Fruit fly (Drosophila melanogaster) whole organism, prepupa: Measurements from ENCODE around the gene Pp4-19C.

Experiments
- Blimp-1 ChIP-seq: fragments of 200-800 bp; sonication (Bioruptor generic); optimal IDR thresholded peaks from 3 replicates; lab custom pipeline; 2017; ENCODE audit warnings: missing biosample characterization, missing genetic modification characterization, mild to moderate bottlenecking, moderate library complexity, missing genetic modification reagents
- CG10631 ChIP-seq: fragments of 200-800 bp; sonication (Bioruptor generic); optimal IDR thresholded peaks from 2 replicates; lab custom pipeline; 2016; ENCODE audit warnings: missing biosample characterization, missing genetic modification characterization
- CG10669 ChIP-seq: fragments of 200-800 bp; sonication (Bioruptor generic); optimal IDR thresholded peaks from 3 replicates; lab custom pipeline; 2018; ENCODE audit warnings: missing biosample characterization, mild to moderate bottlenecking, missing genetic modification characterization, moderate library complexity
- CG11294 ChIP-seq: fragments of 200-800 bp; sonication (Bioruptor generic); IDR thresholded peaks from 2 replicates; pipeline ENCODE4 v1.3.6; 2022; ENCODE audit warnings: missing biosample characterization, missing genetic modification characterization
- CG11902 ChIP-seq: fragments of 200-800 bp; sonication (Bioruptor generic); optimal IDR thresholded peaks from 3 replicates; lab custom pipeline; 2016; ENCODE audit warnings: missing biosample characterization, missing genetic modification characterization
- CG15336 ChIP-seq: fragments of 200-800 bp; sonication (Bioruptor generic); IDR thresholded peaks from 2 replicates; pipeline ENCODE4 v1.3.6; 2022; ENCODE audit warnings: missing biosample characterization, missing genetic modification characterization
- CG1621 ChIP-seq: fragments of 200-800 bp; sonication (Bioruptor generic); optimal IDR thresholded peaks from 3 replicates; lab custom pipeline; 2018; ENCODE audit warnings: missing biosample characterization, mild to moderate bottlenecking, missing genetic modification characterization
- CG16779 ChIP-seq: fragments of 200-800 bp; sonication (Bioruptor generic); optimal IDR thresholded peaks from 3 replicates; lab custom pipeline; 2017; ENCODE audit warnings: missing biosample characterization, mild to moderate bottlenecking, missing genetic modification characterization
- CG32006 ChIP-seq: fragments of 200-800 bp; sonication (Bioruptor generic); optimal IDR thresholded peaks from 3 replicates; lab custom pipeline; 2017; ENCODE audit warnings: missing biosample characterization, mild to moderate bottlenecking, missing genetic modification characterization
- CG34406 ChIP-seq: fragments of 200-800 bp; sonication (Bioruptor generic); optimal IDR thresholded peaks from 3 replicates; lab custom pipeline; 2016; ENCODE audit warnings: missing biosample characterization, missing genetic modification characterization
- CG3919 ChIP-seq: fragments of 200-800 bp; sonication (Bioruptor generic); optimal IDR thresholded peaks from 3 replicates; lab custom pipeline; 2016; ENCODE audit warnings: missing biosample characterization, missing genetic modification characterization
- CG6276 ChIP-seq: fragments of 200-800 bp; sonication (Bioruptor generic); optimal IDR thresholded peaks from 2 replicates; lab custom pipeline; 2017; ENCODE audit warnings: missing biosample characterization, mild to moderate bottlenecking, missing genetic modification characterization
- CG6792 ChIP-seq: fragments of 200-800 bp; sonication (Bioruptor generic); optimal IDR thresholded peaks from 3 replicates; lab custom pipeline; 2016; ENCODE audit warnings: missing biosample characterization, missing genetic modification characterization
- CG6854 ChIP-seq: fragments of 200-800 bp; sonication (Bioruptor generic); optimal IDR thresholded peaks from 2 replicates; lab custom pipeline; 2017; ENCODE audit warnings: missing biosample characterization, mild to moderate bottlenecking, missing genetic modification characterization
- CG7368 ChIP-seq: fragments of 200-800 bp; sonication (Bioruptor generic); optimal IDR thresholded peaks from 3 replicates; lab custom pipeline; 2016; ENCODE audit warnings: missing biosample characterization, missing genetic modification characterization
- CG8119 ChIP-seq: fragments of 200-800 bp; sonication (Bioruptor generic); IDR thresholded peaks from 3 replicates; pipeline ENCODE4 v1.3.6; 2022; ENCODE audit warnings: missing biosample characterization, missing genetic modification characterization
- CG8319 ChIP-seq: fragments of 200-800 bp; sonication (Bioruptor generic); optimal IDR thresholded peaks from 3 replicates; lab custom pipeline; 2016; ENCODE audit warnings: missing biosample characterization, missing genetic modification characterization
- CG9139 ChIP-seq: fragments of 200-800 bp; sonication (Bioruptor generic); optimal IDR thresholded peaks from 3 replicates; lab custom pipeline; 2017; ENCODE audit warnings: missing biosample characterization, mild to moderate bottlenecking, missing genetic modification characterization
- Eip75B ChIP-seq: fragments of 200-800 bp; sonication (Bioruptor generic); optimal IDR thresholded peaks from 3 replicates; lab custom pipeline; 2016; ENCODE audit warnings: missing biosample characterization, missing genetic modification characterization
- Eip78C ChIP-seq: fragments of 200-800 bp; sonication (Bioruptor generic); peaks from one replicate; lab custom pipeline; 2016; ENCODE audit warnings: missing biosample characterization, missing genetic modification characterization
- Eip93F ChIP-seq: fragments of 200-800 bp; sonication (Bioruptor generic); optimal IDR thresholded peaks from 2 replicates; lab custom pipeline; 2016; ENCODE audit warnings: missing biosample characterization, mild to moderate bottlenecking, missing genetic modification characterization
- Ets96B ChIP-seq: fragments of 200-800 bp; optimal IDR thresholded peaks from 2 replicates; lab custom pipeline; 2019; ENCODE audit warnings: missing biosample characterization, mild to moderate bottlenecking, missing genetic modification characterization, moderate library complexity
- Gug ChIP-seq: fragments of 200-800 bp; sonication (Bioruptor generic); IDR thresholded peaks from 2 replicates; pipeline ENCODE4 v1.3.6; 2022; ENCODE audit warnings: missing biosample characterization, missing genetic modification characterization
- Hr38 ChIP-seq: sonication (Bioruptor generic); optimal IDR thresholded peaks from 2 replicates; lab custom pipeline; 2016; ENCODE audit warnings: missing biosample characterization, missing genetic modification characterization
- Hr39 ChIP-seq: fragments of 200-800 bp; sonication (Bioruptor generic); optimal IDR thresholded peaks from 2 replicates; lab custom pipeline; 2016; ENCODE audit warnings: missing biosample characterization, missing genetic modification characterization
- Hr4 ChIP-seq: fragments of 200-800 bp; sonication (Bioruptor generic); optimal IDR thresholded peaks from 3 replicates; lab custom pipeline; 2016; ENCODE audit warnings: missing biosample characterization, missing genetic modification characterization
- Met ChIP-seq: fragments of 200-800 bp; sonication (Bioruptor generic); optimal IDR thresholded peaks from 3 replicates; lab custom pipeline; 2016; ENCODE audit warnings: missing biosample characterization, missing genetic modification characterization
- Sox102F ChIP-seq: fragments of 200-800 bp; sonication (Bioruptor generic); optimal IDR thresholded peaks from 2 replicates; lab custom pipeline; 2016; ENCODE audit warnings: missing biosample characterization, mild to moderate bottlenecking, missing genetic modification characterization
- Sox14 ChIP-seq: fragments of 200-800 bp; sonication (Bioruptor generic); optimal IDR thresholded peaks from 3 replicates; lab custom pipeline; 2016; ENCODE audit warnings: missing biosample characterization, missing genetic modification characterization
- Sox15 ChIP-seq: fragments of 200-800 bp; sonication (Bioruptor generic); optimal IDR thresholded peaks from 3 replicates; lab custom pipeline; 2016; ENCODE audit warnings: missing biosample characterization, missing genetic modification characterization
- achi ChIP-seq: fragments of 200-800 bp; sonication (Bioruptor generic); optimal IDR thresholded peaks from 3 replicates; lab custom pipeline; 2016; ENCODE audit warnings: missing biosample characterization, missing genetic modification characterization
- acj6 ChIP-seq: fragments of 200-800 bp; sonication (Bioruptor generic); optimal IDR thresholded peaks from 3 replicates; lab custom pipeline; 2016; ENCODE audit warnings: missing biosample characterization, missing genetic modification characterization
- dac ChIP-seq: fragments of 200-800 bp; sonication (Bioruptor generic); optimal IDR thresholded peaks from 2 replicates; lab custom pipeline; 2017; ENCODE audit warnings: missing biosample characterization, mild to moderate bottlenecking, missing genetic modification characterization
- dsx ChIP-seq: fragments of 200-800 bp; optimal IDR thresholded peaks from 3 replicates; lab custom pipeline; 2019; ENCODE audit warnings: missing biosample characterization, mild to moderate bottlenecking, missing genetic modification characterization, moderate library complexity; ENCODE audit not compliant: poor library complexity, severe bottlenecking
- eg ChIP-seq: fragments of 200-800 bp; sonication (Bioruptor generic); IDR thresholded peaks from 3 replicates; pipeline ENCODE4 v1.3.6; 2022; ENCODE audit warnings: missing biosample characterization, missing genetic modification characterization
- esn ChIP-seq: fragments of 200-800 bp; sonication (Bioruptor generic); optimal IDR thresholded peaks from 2 replicates; lab custom pipeline; 2016; ENCODE audit warnings: missing biosample characterization, mild to moderate bottlenecking, missing genetic modification characterization, moderate library complexity
- fd59A ChIP-seq: fragments of 200-800 bp; sonication (Bioruptor generic); optimal IDR thresholded peaks from 2 replicates; lab custom pipeline; 2017; ENCODE audit warnings: missing biosample characterization, mild to moderate bottlenecking, missing genetic modification characterization, missing genetic modification reagents
- fd85E ChIP-seq: fragments of 200-800 bp; sonication (Bioruptor generic); optimal IDR thresholded peaks from 3 replicates; lab custom pipeline; 2016; ENCODE audit warnings: missing biosample characterization, missing genetic modification characterization
- net ChIP-seq: fragments of 200-800 bp; sonication (Bioruptor generic); optimal IDR thresholded peaks from 3 replicates; lab custom pipeline; 2016; ENCODE audit warnings: missing biosample characterization, missing genetic modification characterization
- salr ChIP-seq, 2 experiments: fragments of 200-800 bp; sonication (Bioruptor generic); optimal IDR thresholded peaks; 3 replicates each; lab custom pipeline; 2016 to 2018; ENCODE audit warnings: missing biosample characterization in 2 of 2, missing genetic modification characterization in 2 of 2, mild to moderate bottlenecking in 1 of 2
- spab ChIP-seq: fragments of 200-800 bp; sonication (Bioruptor generic); optimal IDR thresholded peaks from 2 replicates; lab custom pipeline; 2017; ENCODE audit warnings: missing biosample characterization, mild to moderate bottlenecking, missing genetic modification characterization, missing genetic modification reagents
- ss ChIP-seq, 2 experiments: fragments of 200-800 bp; sonication (Bioruptor generic); optimal IDR thresholded peaks; 2 replicates in 1 of 2; 3 replicates in 1 of 2; lab custom pipeline; 2017 to 2018; ENCODE audit warnings: mild to moderate bottlenecking in 2 of 2, missing biosample characterization in 2 of 2, missing genetic modification characterization in 2 of 2, moderate library complexity in 1 of 2
- vri ChIP-seq: fragments of 200-800 bp; sonication (Bioruptor generic); optimal IDR thresholded peaks from 3 replicates; lab custom pipeline; 2016; ENCODE audit warnings: missing biosample characterization, mild to moderate bottlenecking, missing genetic modification characterization

Gene Pp4-19C

dm6 chrX:20433345-20434332 is 9.8 kb upstream of the Pp4-19C start, which contains the start of gene CG1695 (continued):
- no peak for TF ChIP-seq Eip93F (GFP tag; lab: Kevin White, UChicago)
- no peak for TF ChIP-seq CG8119 (GFP tag; lab: Robert Waterston, UW)
- no peak for TF ChIP-seq spab (GFP tag; lab: Kevin White, UChicago)
- no peak for TF ChIP-seq Gug (GFP tag; lab: Robert Waterston, UW)
- no peak for TF ChIP-seq dsx (GFP tag; lab: Kevin White, UChicago)
- no peak for TF ChIP-seq dac (GFP tag; lab: Kevin White, UChicago)
- TF ChIP-seq CG6854 (GFP tag; lab: Kevin White, UChicago), result no peak
- TF ChIP-seq CG32006 (GFP tag; lab: Kevin White, UChicago), result peak; percentile 43
- no peak for TF ChIP-seq Sox102F
- TF ChIP-seq Hr39 (GFP tag; lab: Kevin White, UChicago), result peak; percentile 20
- no peak for TF ChIP-seq CG7368 (GFP tag; lab: Kevin White, UChicago)
- no peak for TF ChIP-seq CG1621 (tag; lab: Kevin White, UChicago)
- no peak for TF ChIP-seq Ets96B (tag; lab: Kevin White, UChicago)
- TF ChIP-seq acj6 (GFP tag; lab: Kevin White, UChicago), result no peak
- no peak for TF ChIP-seq fd59A (GFP tag; lab: Kevin White, UChicago)
- peak; percentile 69 for TF ChIP-seq Eip78C (GFP tag; lab: Kevin White, UChicago)
- no peak for TF ChIP-seq ss (GFP tag; optimal IDR thresholded peaks at IDR 0.05; lab: Kevin White, UChicago)
- peak; percentile 4 for TF ChIP-seq achi (GFP tag; lab: Kevin White, UChicago)
- TF ChIP-seq fd85E, result no peak
- no peak for TF ChIP-seq CG16779 (tag; lab: Kevin White, UChicago)
- TF ChIP-seq CG6792, result peak; percentile 32
- TF ChIP-seq Sox15, result no peak
- no peak for TF ChIP-seq CG9139 (GFP tag; lab: Kevin White, UChicago)
- no peak; the same call in 2 of the 3 replicates for TF ChIP-seq eg (GFP tag; lab: Robert Waterston, UW)

dm6 chrX:20429482-20430204 is 5.8 kb upstream of the Pp4-19C start, which contains the start of the genes CG11710 and mal:
CG11710 (minus strand) TSS chrX:20429673.
mal (plus strand) TSS chrX:20429675.
- TF ChIP-seq CG8119 (GFP tag; lab: Robert Waterston, UW), result peak; percentile 85
- TF ChIP-seq vri (GFP tag; lab: Kevin White, UChicago), result no peak
- TF ChIP-seq eg (GFP tag; lab: Robert Waterston, UW), result peak; percentile 78; the same call in 2 of the 3 replicates
- peak; percentile 73 for TF ChIP-seq CG34406
- TF ChIP-seq Sox14, result peak; percentile 85
- peak; percentile 81 for TF ChIP-seq CG32006 (GFP tag; lab: Kevin White, UChicago)
- peak; percentile 89 for TF ChIP-seq esn
- peak; percentile 80 for TF ChIP-seq Eip75B (GFP tag; lab: Kevin White, UChicago)
- TF ChIP-seq Sox102F, result peak; percentile 83
- no peak for TF ChIP-seq CG6276 (GFP tag; lab: Kevin White, UChicago)
- TF ChIP-seq Hr4 (GFP tag; lab: Kevin White, UChicago), result peak; percentile 86
- TF ChIP-seq CG16779 (tag; lab: Kevin White, UChicago), result no peak
- no peak for TF ChIP-seq salr (GFP tag; optimal IDR thresholded peaks at IDR 0.05; lab: Kevin White, UChicago)
- peak; percentile 56 for TF ChIP-seq net
- peak; percentile 49 for TF ChIP-seq dac (GFP tag; lab: Kevin White, UChicago)
- TF ChIP-seq CG3919 (GFP tag; lab: Kevin White, UChicago), result peak; percentile 84
- TF ChIP-seq Sox15, result peak; percentile 74
- TF ChIP-seq Hr38 (GFP tag; lab: Kevin White, UChicago), result no peak
- TF ChIP-seq Met (GFP tag; lab: Kevin White, UChicago), result peak; percentile 90
- peak; percentile 83 for TF ChIP-seq dsx (GFP tag; lab: Kevin White, UChicago)
- peak; percentile 82 for TF ChIP-seq Ets96B (tag; lab: Kevin White, UChicago)
- peak; percentile 56; the same call in 1 of the 2 replicates for TF ChIP-seq CG11294 (GFP tag; lab: Robert Waterston, UW)
- TF ChIP-seq CG11902 (GFP tag; lab: Kevin White, UChicago), result peak; percentile 73
- TF ChIP-seq CG8319 (GFP tag; lab: Kevin White, UChicago), result peak; percentile 72
- TF ChIP-seq acj6 (GFP tag; lab: Kevin White, UChicago), result peak; percentile 80
- TF ChIP-seq Blimp-1, result peak; percentile 74
- peak; percentile 87 for TF ChIP-seq CG10669 (GFP tag; lab: Kevin White, UChicago)
- TF ChIP-seq CG15336 (GFP tag; lab: Robert Waterston, UW), result peak; percentile 84
- peak; percentile 81 for TF ChIP-seq CG10631 (GFP tag; lab: Kevin White, UChicago)
- peak; percentile 68 for TF ChIP-seq Gug (GFP tag; lab: Robert Waterston, UW)
- peak; percentile 2 for TF ChIP-seq fd85E
- TF ChIP-seq CG6792, result peak; percentile 74
